Worm (Caenorhabditis elegans) whole organism, early embryonic: ENCODE results near the gene nhr-212.

Experiments
- B0310.2 ChIP-seq: sonication (generic microtip); optimal IDR thresholded peaks from 2 replicates; lab custom pipeline; 2016; ENCODE audit warnings: mild to moderate bottlenecking, missing genetic modification characterization, missing compliant biosample characterization
- F13C5.2 ChIP-seq: sonication (generic microtip); optimal IDR thresholded peaks from 2 replicates; lab custom pipeline; 2017; ENCODE audit warnings: mild to moderate bottlenecking, missing genetic modification characterization, inconsistent platforms, missing compliant biosample characterization
- aly-1 ChIP-seq: sonication (generic microtip); optimal IDR thresholded peaks from 2 replicates; lab custom pipeline; 2016; ENCODE audit warnings: missing genetic modification characterization, missing compliant biosample characterization
- ama-1 ChIP-seq: fragments of 150-350 bp; optimal IDR thresholded peaks from 2 replicates; lab custom pipeline; 2014
- ceh-13 ChIP-seq: fragments of 200-800 bp; sonication (Bioruptor generic); optimal IDR thresholded peaks from 2 replicates; lab custom pipeline; 2018; ENCODE audit warnings: mild to moderate bottlenecking, missing genetic modification characterization, missing compliant biosample characterization
- ceh-36 ChIP-seq: sonication (generic microtip); optimal IDR thresholded peaks from 2 replicates; lab custom pipeline; 2016; ENCODE audit warnings: missing genetic modification characterization, inconsistent platforms, missing compliant biosample characterization
- ets-7 ChIP-seq: sonication (generic microtip); optimal IDR thresholded peaks from 2 replicates; lab custom pipeline; 2016; ENCODE audit warnings: missing genotype, missing genetic modification characterization, missing compliant biosample characterization
- flt-1 ChIP-seq: fragments of 200-800 bp; sonication (Bioruptor generic); IDR thresholded peaks from 2 replicates; pipeline ENCODE4 v1.3.6; 2022; ENCODE audit warnings: missing genetic modification characterization, missing compliant biosample characterization
- hmbx-1 ChIP-seq: sonication (generic microtip); optimal IDR thresholded peaks from 2 replicates; lab custom pipeline; 2016; ENCODE audit warnings: mild to moderate bottlenecking, missing genetic modification characterization, missing compliant biosample characterization
- hmg-4 ChIP-seq: fragments of 200-800 bp; sonication (Bioruptor generic); optimal IDR thresholded peaks from 2 replicates; lab custom pipeline; 2018; ENCODE audit warnings: mild to moderate bottlenecking, missing genetic modification characterization, missing compliant biosample characterization
- hnd-1 ChIP-seq: sonication (generic microtip); optimal IDR thresholded peaks from 2 replicates; lab custom pipeline; 2016; ENCODE audit warnings: missing genetic modification characterization, missing compliant biosample characterization
- pes-1 ChIP-seq: fragments of 200-800 bp; sonication (Bioruptor generic); IDR thresholded peaks from 2 replicates; pipeline ENCODE4 v1.3.6; 2022; ENCODE audit warnings: missing genetic modification reagents, missing genetic modification characterization, missing compliant biosample characterization
- scrt-1 ChIP-seq: fragments of 200-800 bp; sonication (Bioruptor generic); IDR thresholded peaks from 2 replicates; pipeline ENCODE4 v1.3.6; 2022; ENCODE audit warnings: missing genetic modification characterization, missing compliant biosample characterization
- sea-1 ChIP-seq: fragments of 200-800 bp; sonication (Bioruptor generic); conservative IDR thresholded peaks from 2 replicates; pipeline ENCODE4 v1.3.6; 2022; ENCODE audit warnings: missing genetic modification characterization, missing compliant biosample characterization
- tbx-11 ChIP-seq: fragments of 200-800 bp; sonication (Bioruptor generic); IDR thresholded peaks from 2 replicates; pipeline ENCODE4 v1.3.6; 2022; ENCODE audit warnings: missing genetic modification characterization, missing compliant biosample characterization
- tbx-37 ChIP-seq: fragments of 200-800 bp; sonication (Bioruptor generic); conservative IDR thresholded peaks from 2 replicates; pipeline ENCODE4 v1.3.6; 2022; ENCODE audit warnings: missing genetic modification reagents, missing genetic modification characterization, missing compliant biosample characterization
- tra-4 ChIP-seq: sonication (generic microtip); optimal IDR thresholded peaks from 2 replicates; lab custom pipeline; 2017; ENCODE audit warnings: missing genetic modification characterization, missing compliant biosample characterization

The nhr-212 gene

DNA sequence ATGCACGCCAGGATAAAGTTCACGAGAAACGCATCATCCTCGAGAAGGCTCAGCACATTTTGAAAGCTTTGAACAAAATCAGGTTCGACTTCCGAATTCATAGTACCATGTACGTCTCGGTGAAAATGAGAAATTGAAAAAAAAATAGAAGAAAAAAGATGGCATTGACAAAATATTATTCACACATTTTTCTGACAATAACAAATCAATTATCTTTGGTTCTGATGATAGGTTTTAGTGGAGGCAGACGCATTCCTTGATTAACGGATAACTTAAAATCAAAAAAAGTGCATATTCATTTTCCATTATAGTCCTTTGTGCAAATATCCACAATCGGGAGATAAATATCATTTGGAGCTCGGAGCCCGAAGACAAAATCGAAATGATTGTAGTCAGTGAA, 36.9 kb downstream of the nhr-212 start, which contains the start of gene srw-107:
Gene srw-107 (minus strand): TSS at position 101 of the 400 bp plus-strand sequence.
- TF ChIP-seq tra-4: no peak
- no peak for TF ChIP-seq pes-1 (GFP tag; lab: Robert Waterston, UW)
- no peak for TF ChIP-seq B0310.2 (tag; lab: Kevin White, UChicago)
- no peak for TF ChIP-seq ceh-13 (GFP tag; lab: Kevin White, UChicago)
- no peak for TF ChIP-seq scrt-1 (GFP tag; lab: Robert Waterston, UW)
- TF ChIP-seq hmg-4: no peak
- no peak for TF ChIP-seq hmbx-1 (tag; lab: Kevin White, UChicago)
- no peak for TF ChIP-seq flt-1 (GFP tag; lab: Robert Waterston, UW)
- no peak for TF ChIP-seq ets-7 (tag; lab: Kevin White, UChicago)
- no peak for TF ChIP-seq tbx-11
- TF ChIP-seq ceh-36: no peak
- no peak for TF ChIP-seq hnd-1 (tag; lab: Kevin White, UChicago)
- no peak for TF ChIP-seq tbx-37 (GFP tag; lab: Robert Waterston, UW)
- TF ChIP-seq aly-1 (tag; lab: Kevin White, UChicago): no peak
- no peak for TF ChIP-seq ama-1 (lab: Kevin White, UChicago)
- no peak for TF ChIP-seq sea-1 (GFP tag; lab: Robert Waterston, UW)

DNA sequence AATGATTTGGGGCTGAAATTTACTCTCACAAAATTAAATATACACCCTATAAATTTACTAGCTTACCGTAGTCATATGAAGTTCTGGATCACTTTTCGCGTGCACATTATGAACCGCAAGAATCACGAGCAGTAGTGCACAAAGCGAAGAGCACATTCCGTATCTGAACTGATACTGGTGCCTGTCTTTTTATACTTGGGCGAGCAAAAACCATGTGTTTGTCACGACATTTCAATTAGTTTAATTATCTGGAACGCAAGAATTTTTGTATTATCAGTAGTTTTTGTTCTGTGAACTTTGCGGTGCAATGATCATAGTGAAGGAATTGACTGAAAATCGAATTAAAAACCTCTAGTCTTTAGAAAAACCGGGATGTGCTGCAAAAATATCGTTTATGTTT, 39.4 kb downstream of the nhr-212 start, which contains the start of gene lipl-3:
Gene lipl-3 (minus strand): TSS at position 161 of the 400 bp plus-strand sequence.
- TF ChIP-seq tra-4 (no peak), F13C5.2 (no peak), scrt-1 (GFP tag; lab: Robert Waterston, UW) (no peak)

DNA sequence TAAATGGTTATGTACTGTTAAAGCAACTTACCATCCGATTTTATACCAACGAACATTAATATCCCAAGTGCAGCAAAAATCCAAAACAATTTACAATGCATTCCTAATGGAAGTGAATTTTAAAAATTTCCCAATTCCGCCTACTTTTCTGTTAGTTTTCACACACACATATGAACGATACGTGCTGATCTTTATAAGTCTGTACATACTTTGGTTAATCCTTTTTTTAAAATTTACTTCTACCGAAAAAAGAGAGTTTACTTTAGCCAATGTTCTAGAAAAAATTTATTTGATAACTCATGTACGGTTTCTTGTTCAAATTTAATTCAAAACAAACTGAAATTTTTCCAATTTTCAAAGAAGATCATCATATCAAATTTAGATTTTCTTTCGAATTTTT, 40.4 kb downstream of the nhr-212 start, which contains the start of gene R11G11.16:
Gene R11G11.16 (minus strand): TSS at position 101 of the 400 bp plus-strand sequence.
- TF ChIP-seq F13C5.2 (no peak), ama-1 (lab: Kevin White, UChicago) (no peak), tbx-37 (GFP tag; lab: Robert Waterston, UW) (no peak), flt-1 (GFP tag; lab: Robert Waterston, UW) (no peak), ceh-13 (GFP tag; lab: Kevin White, UChicago) (no peak), tra-4 (no peak), ets-7 (tag; lab: Kevin White, UChicago) (no peak), sea-1 (GFP tag; lab: Robert Waterston, UW) (no peak), B0310.2 (tag; lab: Kevin White, UChicago) (no peak)

ce11 chrV:527602-528001, 42.9 kb downstream of the nhr-212 start, which contains the start of gene srw-108:
TSS of gene srw-108 (plus strand) at chrV:527902.
- TF ChIP-seq F13C5.2 (no peak), ets-7 (tag; lab: Kevin White, UChicago) (no peak), ceh-36 (no peak), tbx-37 (GFP tag; lab: Robert Waterston, UW) (no peak), scrt-1 (GFP tag; lab: Robert Waterston, UW) (no peak), hmbx-1 (tag; lab: Kevin White, UChicago) (no peak), tra-4 (no peak), sea-1 (GFP tag; lab: Robert Waterston, UW) (no peak), B0310.2 (tag; lab: Kevin White, UChicago) (no peak), hnd-1 (tag; lab: Kevin White, UChicago) (no peak)

DNA sequence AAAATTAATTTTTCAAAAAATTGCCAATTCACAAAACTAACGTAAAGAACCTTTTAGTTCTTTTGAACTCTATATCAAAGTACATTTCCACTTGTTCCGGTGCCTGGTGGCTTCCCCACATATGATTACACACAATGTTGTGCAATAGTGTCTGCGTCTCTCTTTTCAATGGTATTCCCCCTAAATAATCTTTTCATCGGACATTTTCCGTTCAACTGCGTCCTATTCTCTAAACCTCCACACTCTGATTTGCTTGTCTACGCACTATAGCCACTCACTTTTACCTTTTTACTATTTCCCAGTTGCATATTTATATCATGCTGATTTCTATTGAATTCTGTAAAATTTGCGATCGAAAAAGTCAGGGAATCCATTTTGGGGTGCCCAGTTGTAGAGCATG, 47.4 kb downstream of the nhr-212 start, which contains the start of gene nhr-58:
Gene nhr-58 (plus strand): TSS at position 214 of the 400 bp plus-strand sequence.
- no peak for TF ChIP-seq B0310.2 (tag; lab: Kevin White, UChicago)
- TF ChIP-seq hnd-1 (tag; lab: Kevin White, UChicago): no peak
- no peak for TF ChIP-seq hmbx-1 (tag; lab: Kevin White, UChicago)
- no peak for TF ChIP-seq hmg-4
- no peak for TF ChIP-seq F13C5.2
- TF ChIP-seq sea-1 (GFP tag; lab: Robert Waterston, UW): no peak
- TF ChIP-seq ceh-36: no peak

ce11 chrV:534176-534575, 49.5 kb downstream of the nhr-212 start, which contains the start of gene nhr-132:
TSS of gene nhr-132 (plus strand) at chrV:534446.
- TF ChIP-seq sea-1 (GFP tag; lab: Robert Waterston, UW) (no peak), flt-1 (GFP tag; lab: Robert Waterston, UW) (no peak), ets-7 (tag; lab: Kevin White, UChicago) (no peak), ceh-13 (GFP tag; lab: Kevin White, UChicago) (no peak), hmbx-1 (tag; lab: Kevin White, UChicago) (no peak), tra-4 (no peak), B0310.2 (tag; lab: Kevin White, UChicago) (no peak)
